Fruit fly (Drosophila melanogaster) whole organism, wandering third instar larva: Measurements from ENCODE around the gene Toll-6.

ENCODE experiments used
- Abd-B ChIP-seq: fragments of >200 bp; optimal IDR thresholded peaks from 2 replicates; lab custom pipeline; 2017; ENCODE audit warnings: missing biosample characterization, missing genetic modification characterization
- CG32264 ChIP-seq: fragments of 200-800 bp; sonication (Bioruptor generic); optimal IDR thresholded peaks from 2 replicates; lab custom pipeline; 2016; ENCODE audit warnings: missing biosample characterization, missing genetic modification characterization
- CG9705 ChIP-seq: fragments of 200-800 bp; sonication (Bioruptor generic); optimal IDR thresholded peaks from 2 replicates; lab custom pipeline; 2018; ENCODE audit warnings: missing biosample characterization, mild to moderate bottlenecking, missing genetic modification characterization
- CrebA ChIP-seq: fragments of 200-800 bp; sonication (Bioruptor generic); optimal IDR thresholded peaks from 2 replicates; lab custom pipeline; 2016; ENCODE audit warnings: missing biosample characterization, mild to moderate bottlenecking, missing genetic modification characterization, borderline replicate concordance
- Dif ChIP-seq: fragments of 200-275, 200-300 bp; sonication (Bioruptor generic); optimal IDR thresholded peaks from 2 replicates; lab custom pipeline; 2018; ENCODE audit warnings: missing biosample characterization, missing genetic modification characterization; ENCODE audit not compliant: partially characterized antibody
- GATAd ChIP-seq: sonication (Bioruptor generic); optimal IDR thresholded peaks from 2 replicates; lab custom pipeline; 2016; ENCODE audit warnings: missing biosample characterization, missing genetic modification characterization
- HLH106 ChIP-seq: fragments of 200-800 bp; optimal IDR thresholded peaks from 3 replicates; lab custom pipeline; 2019; ENCODE audit warnings: missing biosample characterization, mild to moderate bottlenecking, missing genetic modification characterization, moderate library complexity
- Hnf4 ChIP-seq: fragments of 200-800 bp; sonication (Bioruptor generic); optimal IDR thresholded peaks from 2 replicates; lab custom pipeline; 2016; ENCODE audit warnings: missing biosample characterization, mild to moderate bottlenecking, missing genetic modification characterization
- Hr83 ChIP-seq: fragments of 200-300 bp; sonication (Bioruptor generic); optimal IDR thresholded peaks from 2 replicates; lab custom pipeline; 2016; ENCODE audit warnings: missing biosample characterization, mild to moderate bottlenecking, missing genetic modification characterization, moderate library complexity; ENCODE audit not compliant: poor library complexity, severe bottlenecking
- Jra ChIP-seq: sonication (Bioruptor generic); optimal IDR thresholded peaks from 2 replicates; lab custom pipeline; 2016; ENCODE audit warnings: missing biosample characterization, missing genetic modification characterization
- Mio ChIP-seq: sonication (Bioruptor generic); optimal IDR thresholded peaks from 2 replicates; lab custom pipeline; 2016; ENCODE audit warnings: missing biosample characterization, missing genetic modification characterization
- N ChIP-seq: fragments of >200 bp; optimal IDR thresholded peaks from 2 replicates; lab custom pipeline; 2018; ENCODE audit warnings: missing biosample characterization, missing external identifiers, missing genetic modification characterization
- OdsH ChIP-seq: fragments of 200-800 bp; sonication (Bioruptor generic); optimal IDR thresholded peaks from 2 replicates; lab custom pipeline; 2016; ENCODE audit warnings: missing biosample characterization, mild to moderate bottlenecking, missing genetic modification characterization
- Rel ChIP-seq, 2 experiments: fragments of 200-800 bp; sonication (Bioruptor generic) in 1 of 2; optimal IDR thresholded peaks; 2 replicates in 1 of 2; 3 replicates in 1 of 2; lab custom pipeline; 2016 to 2019; ENCODE audit warnings: mild to moderate bottlenecking in 2 of 2, missing biosample characterization in 2 of 2, missing genetic modification characterization in 2 of 2, moderate library complexity in 1 of 2
- Sp1 ChIP-seq: fragments of 200-800 bp; sonication (Bioruptor generic); optimal IDR thresholded peaks from 3 replicates; lab custom pipeline; 2019; ENCODE audit warnings: missing biosample characterization, mild to moderate bottlenecking, missing genetic modification characterization, moderate library complexity
- Vsx2 ChIP-seq: fragments of 200-300, 225-300 bp; sonication (Bioruptor generic); optimal IDR thresholded peaks from 2 replicates; lab custom pipeline; 2018; ENCODE audit warnings: missing biosample characterization, missing genetic modification characterization; ENCODE audit not compliant: partially characterized antibody
- br ChIP-seq: fragments of 200-800 bp; sonication (Bioruptor generic); optimal IDR thresholded peaks from 2 replicates; lab custom pipeline; 2016; ENCODE audit warnings: missing biosample characterization, missing genetic modification characterization
- brk ChIP-seq: fragments of 200-800 bp; sonication (Bioruptor generic); optimal IDR thresholded peaks from 2 replicates; lab custom pipeline; 2016; ENCODE audit warnings: missing biosample characterization, mild to moderate bottlenecking, missing genetic modification characterization
- dl ChIP-seq, 2 experiments: fragments of 175-275, 200-275 bp in 1 of 2; fragments of 200-275 bp in 1 of 2; sonication (Bioruptor generic); optimal IDR thresholded peaks; lab custom pipeline; 2018; ENCODE audit warnings: mild to moderate bottlenecking in 2 of 2, missing biosample characterization in 2 of 2, missing genetic modification characterization in 2 of 2, moderate library complexity in 2 of 2; ENCODE audit not compliant: partially characterized antibody in 2 of 2, insufficient read depth in 1 of 2
- dmrt93B ChIP-seq: fragments of 200-800 bp; sonication (Bioruptor generic); optimal IDR thresholded peaks from 2 replicates; lab custom pipeline; 2018; ENCODE audit warnings: missing biosample characterization, mild to moderate bottlenecking, missing genetic modification characterization
- dsf ChIP-seq: sonication (Bioruptor generic); optimal IDR thresholded peaks from 2 replicates; lab custom pipeline; 2016; ENCODE audit warnings: missing biosample characterization, missing genetic modification characterization, borderline replicate concordance
- ey ChIP-seq: fragments of 200-800 bp; sonication (Bioruptor generic); optimal IDR thresholded peaks from 2 replicates; lab custom pipeline; 2016; ENCODE audit warnings: missing biosample characterization, missing genetic modification characterization
- foxo ChIP-seq, 2 experiments: fragments of 200-800 bp; sonication (Bioruptor generic); optimal IDR thresholded peaks; 2 replicates in 1 of 2; 3 replicates in 1 of 2; lab custom pipeline; 2016 to 2017; ENCODE audit warnings: missing biosample characterization in 2 of 2, missing genetic modification characterization in 2 of 2
- fru ChIP-seq: fragments of 200-800 bp; sonication (Bioruptor generic); optimal IDR thresholded peaks from 3 replicates; lab custom pipeline; 2016; ENCODE audit warnings: missing biosample characterization, mild to moderate bottlenecking, missing genetic modification characterization
- h ChIP-seq: fragments of 200-800 bp; sonication (Bioruptor generic); optimal IDR thresholded peaks from 3 replicates; lab custom pipeline; 2016; ENCODE audit warnings: missing biosample characterization, mild to moderate bottlenecking, missing genetic modification characterization
- lola ChIP-seq: fragments of >200 bp; optimal IDR thresholded peaks from 2 replicates; lab custom pipeline; 2017; ENCODE audit warnings: missing biosample characterization, missing genetic modification characterization
- pan ChIP-seq: fragments of >200 bp; optimal IDR thresholded peaks from 2 replicates; lab custom pipeline; 2017
- psq ChIP-seq: fragments of 200-800 bp; sonication (Bioruptor generic); optimal IDR thresholded peaks from 3 replicates; lab custom pipeline; 2017; ENCODE audit warnings: missing biosample characterization, mild to moderate bottlenecking, missing genetic modification characterization, moderate library complexity
- rgr ChIP-seq: fragments of 200-800 bp; sonication (Bioruptor generic); optimal IDR thresholded peaks from 3 replicates; lab custom pipeline; 2016; ENCODE audit warnings: missing biosample characterization, mild to moderate bottlenecking, missing genetic modification characterization
- sage ChIP-seq: fragments of 200-800 bp; sonication (Bioruptor generic); optimal IDR thresholded peaks from 2 replicates; lab custom pipeline; 2016; ENCODE audit warnings: missing biosample characterization, mild to moderate bottlenecking, missing genetic modification characterization
- sv ChIP-seq: fragments of 200-800 bp; sonication (Bioruptor generic); optimal IDR thresholded peaks from 3 replicates; lab custom pipeline; 2016; ENCODE audit warnings: missing biosample characterization, missing genetic modification characterization
- woc ChIP-seq: sonication (Bioruptor generic); optimal IDR thresholded peaks from 2 replicates; lab custom pipeline; 2016; ENCODE audit warnings: missing biosample characterization, mild to moderate bottlenecking, missing genetic modification characterization

The Toll-6 gene

dm6 chr3L:15321001-15321438 is 15.5 kb upstream of the Toll-6 start:
- TF ChIP-seq Dif (no peak), pan (no peak), psq (GFP tag; lab: Kevin White, UChicago) (peak; percentile 28), sage (GFP tag; lab: Kevin White, UChicago) (no peak), fru (GFP tag; lab: Kevin White, UChicago) (no peak), ey (GFP tag; lab: Kevin White, UChicago) (no peak), brk (GFP tag; lab: Kevin White, UChicago) (no peak), OdsH (peak; percentile 24), rgr (GFP tag; lab: Kevin White, UChicago) (peak; percentile 14), h (GFP tag; lab: Kevin White, UChicago) (peak; percentile 4), Hnf4 (no peak), CG32264 (no peak), dsf (GFP tag; lab: Kevin White, UChicago) (no peak), br (GFP tag; lab: Kevin White, UChicago) (no peak), woc (GFP tag; lab: Kevin White, UChicago) (peak; percentile 1), dmrt93B (GFP tag; lab: Kevin White, UChicago) (no peak), Mio (GFP tag; lab: Kevin White, UChicago) (no peak), Hr83 (GFP tag; lab: Kevin White, UChicago) (no peak), N (GFP tag; lab: Kevin White, UChicago) (no peak), lola (GFP tag; lab: Kevin White, UChicago) (no peak), CG9705 (GFP tag; lab: Kevin White, UChicago) (no peak)

dm6 chr3L:15322173-15322572 is 14.3 kb upstream of the Toll-6 start:
- TF ChIP-seq Mio (GFP tag; lab: Kevin White, UChicago) (no peak), woc (GFP tag; lab: Kevin White, UChicago) (no peak), Jra (GFP tag; lab: Kevin White, UChicago) (no peak), sv (GFP tag; lab: Kevin White, UChicago) (no peak), rgr (GFP tag; lab: Kevin White, UChicago) (no peak), Vsx2 (GFP tag; lab: Kevin White, UChicago) (no peak), Rel (GFP tag; optimal IDR thresholded peaks at IDR 0.05; lab: Kevin White, UChicago) (no peak), Rel (tag; optimal IDR thresholded peaks at IDR 0.05; lab: Kevin White, UChicago) (no peak), br (GFP tag; lab: Kevin White, UChicago) (no peak)

- TF ChIP-seq HLH106 (no peak), CG9705 (GFP tag; lab: Kevin White, UChicago) (no peak), CrebA (GFP tag; lab: Kevin White, UChicago) (no peak), pan (no peak), sage (GFP tag; lab: Kevin White, UChicago) (no peak), foxo (GFP tag; optimal IDR thresholded peaks at IDR 0.05; lab: Kevin White, UChicago) (no peak), ey (GFP tag; lab: Kevin White, UChicago) (no peak), Jra (GFP tag; lab: Kevin White, UChicago) (no peak), Abd-B (GFP tag; lab: Kevin White, UChicago) (no peak), Vsx2 (GFP tag; lab: Kevin White, UChicago) (no peak)
- TF ChIP-seq, all 38 proteins: peak for 0
Observed at dm6 chr3L:15325445-15325844, 11.0 kb upstream of the Toll-6 start.

dm6 chr3L:15329261-15330160 is 7.0 kb upstream of the Toll-6 start:
- TF ChIP-seq dl (GFP tag; optimal IDR thresholded peaks at IDR 0.05; lab: Kevin White, UChicago; ENCODE audit: insufficient read depth in 1 of 2, partially characterized antibody in 2 of 2) (no peak), woc (GFP tag; lab: Kevin White, UChicago) (no peak), Abd-B (GFP tag; lab: Kevin White, UChicago) (no peak), Sp1 (GFP tag; lab: Kevin White, UChicago) (no peak), HLH106 (no peak), GATAd (GFP tag; lab: Kevin White, UChicago) (no peak), Hnf4 (no peak), ey (GFP tag; lab: Kevin White, UChicago) (no peak), sage (GFP tag; lab: Kevin White, UChicago) (no peak), pan (no peak), CG32264 (no peak), OdsH (no peak), Rel (GFP tag; optimal IDR thresholded peaks at IDR 0.05; lab: Kevin White, UChicago) (no peak), Rel (tag; optimal IDR thresholded peaks at IDR 0.05; lab: Kevin White, UChicago) (no peak), rgr (GFP tag; lab: Kevin White, UChicago) (no peak), N (GFP tag; lab: Kevin White, UChicago) (no peak), h (GFP tag; lab: Kevin White, UChicago) (no peak), brk (GFP tag; lab: Kevin White, UChicago) (no peak), br (GFP tag; lab: Kevin White, UChicago) (no peak)
- TF ChIP-seq, all 38 proteins: peak for 0
